Fruit fly (Drosophila melanogaster) S2 (cell line): ENCODE measurements around the gene CG4025.

Source experiments
- CG8478 ChIP-seq: fragments of >200 bp; optimal IDR thresholded peaks from 2 replicates; lab custom pipeline; 2018
- CTCF ChIP-seq, 2 experiments: fragments of >200 bp; optimal IDR thresholded peaks; 2 replicates each; lab custom pipeline; 2018

DNA sequence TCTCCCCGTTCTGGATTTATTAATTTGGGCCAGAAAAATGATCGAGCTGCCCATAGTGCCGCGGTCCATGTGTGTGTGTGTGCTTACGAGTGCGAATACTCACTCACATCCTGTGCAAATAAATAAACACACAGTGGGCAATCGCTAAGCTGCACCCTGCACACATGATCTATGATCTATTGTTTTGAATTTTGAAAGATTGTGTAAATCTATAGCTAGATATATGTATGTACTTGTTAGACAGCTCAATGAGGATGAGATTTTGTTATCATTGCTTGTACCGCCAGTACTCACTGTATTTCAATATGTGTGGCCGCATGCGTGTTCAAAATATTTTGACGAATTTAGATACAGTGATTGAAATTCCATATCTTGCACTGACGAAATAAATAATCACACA lies 6.3 kb downstream of the CG4025 start:
- TF ChIP-seq CG8478 (no peak), CTCF (optimal IDR thresholded peaks at IDR 0.05; lab: Kevin White, UChicago) (no peak)
